Worm (Caenorhabditis elegans) whole organism, mixed stage, embryonic: ENCODE results near the gene W03A5.6.

Source experiments
- M03D4.4 ChIP-seq: sonication (generic microtip); optimal IDR thresholded peaks from 2 replicates; lab custom pipeline; 2017; ENCODE audit warnings: mild to moderate bottlenecking, missing genetic modification characterization, missing compliant biosample characterization
- blmp-1 ChIP-seq: fragments of 150-350 bp; optimal IDR thresholded peaks from 2 replicates; lab custom pipeline; 2014; ENCODE audit warnings: missing biosample characterization, missing genetic modification characterization
- ceh-39 ChIP-seq: fragments of 150-350 bp; optimal IDR thresholded peaks from 2 replicates; lab custom pipeline; 2014; ENCODE audit warnings: missing biosample characterization, missing genetic modification characterization
- ceh-83 ChIP-seq: fragments of 200-800 bp; sonication (Bioruptor generic); optimal IDR thresholded peaks from 2 replicates; lab custom pipeline; 2018; ENCODE audit warnings: mild to moderate bottlenecking, missing genetic modification characterization, missing compliant biosample characterization
- ces-1 ChIP-seq: fragments of 150-350 bp; optimal IDR thresholded peaks from 2 replicates; lab custom pipeline; 2014; ENCODE audit warnings: missing biosample characterization, missing genetic modification reagents, missing genetic modification characterization
- cnd-1 ChIP-seq: fragments of 200-800 bp; sonication (Bioruptor generic); optimal IDR thresholded peaks from 2 replicates; lab custom pipeline; 2018; ENCODE audit warnings: mild to moderate bottlenecking, missing genetic modification characterization, missing compliant biosample characterization
- drap-1 ChIP-seq: fragments of 200-800 bp; sonication (Bioruptor generic); optimal IDR thresholded peaks from 3 replicates; lab custom pipeline; 2018; ENCODE audit warnings: mild to moderate bottlenecking, missing genetic modification characterization, missing compliant biosample characterization
- elt-1 ChIP-seq: sonication (generic microtip); optimal IDR thresholded peaks from 2 replicates; lab custom pipeline; 2017; ENCODE audit warnings: missing genetic modification characterization, mild to moderate bottlenecking, missing compliant biosample characterization, antibody characterized with exemption, moderate library complexity, borderline replicate concordance; ENCODE audit not compliant: insufficient read depth
- elt-3 ChIP-seq: fragments of 150-350 bp; optimal IDR thresholded peaks from 2 replicates; lab custom pipeline; 2014; ENCODE audit warnings: missing biosample characterization, missing genetic modification characterization
- flh-1 ChIP-seq: fragments of 200-800 bp; sonication (Bioruptor generic); optimal IDR thresholded peaks from 2 replicates; lab custom pipeline; 2018; ENCODE audit warnings: mild to moderate bottlenecking, missing genetic modification characterization, moderate library complexity, missing compliant biosample characterization
- ham-2 ChIP-seq: fragments of 200-800 bp; sonication (Bioruptor generic); optimal IDR thresholded peaks from 2 replicates; lab custom pipeline; 2018; ENCODE audit warnings: mild to moderate bottlenecking, missing genetic modification characterization, missing compliant biosample characterization
- hlh-1 ChIP-seq: fragments of 150-350 bp; optimal IDR thresholded peaks from 2 replicates; lab custom pipeline; 2014; ENCODE audit warnings: missing biosample characterization, missing genetic modification reagents, missing genetic modification characterization
- lin-13 ChIP-seq: fragments of 150-350 bp; optimal IDR thresholded peaks from 2 replicates; lab custom pipeline; 2014; ENCODE audit warnings: missing biosample characterization, missing genetic modification characterization
- lin-32 ChIP-seq: fragments of 200-800 bp; sonication (Bioruptor generic); optimal IDR thresholded peaks from 2 replicates; lab custom pipeline; 2018; ENCODE audit warnings: mild to moderate bottlenecking, missing genetic modification characterization, missing compliant biosample characterization
- lsy-2 ChIP-seq: fragments of 150-350 bp; optimal IDR thresholded peaks from 2 replicates; lab custom pipeline; 2014; ENCODE audit warnings: missing biosample characterization, missing genetic modification characterization
- mab-5 ChIP-seq: fragments of 150-350 bp; optimal IDR thresholded peaks from 2 replicates; lab custom pipeline; 2014; ENCODE audit warnings: missing biosample characterization, missing genetic modification characterization
- mep-1 ChIP-seq: fragments of 150-350 bp; optimal IDR thresholded peaks from 2 replicates; lab custom pipeline; 2017; ENCODE audit warnings: missing biosample characterization, missing genetic modification reagents, missing genetic modification characterization, inconsistent platforms
- mls-2 ChIP-seq: sonication (generic microtip); optimal IDR thresholded peaks from 2 replicates; lab custom pipeline; 2016; ENCODE audit warnings: mild to moderate bottlenecking, missing genetic modification characterization, moderate library complexity, missing compliant biosample characterization
- nhr-2 ChIP-seq: fragments of 150-350 bp; optimal IDR thresholded peaks from 2 replicates; lab custom pipeline; 2014; ENCODE audit warnings: missing biosample characterization, missing genetic modification characterization
- nhr-237 ChIP-seq: fragments of 150-350 bp; optimal IDR thresholded peaks from 2 replicates; lab custom pipeline; 2014; ENCODE audit warnings: missing biosample characterization, missing genetic modification characterization
- nhr-28 ChIP-seq: fragments of 150-350 bp; optimal IDR thresholded peaks from 2 replicates; lab custom pipeline; 2014; ENCODE audit warnings: missing biosample characterization, missing genetic modification characterization
- nhr-76 ChIP-seq: sonication (generic microtip); optimal IDR thresholded peaks from 2 replicates; lab custom pipeline; 2017; ENCODE audit warnings: missing biosample characterization, missing genetic modification characterization
- pha-4 ChIP-seq: fragments of 150-350 bp; optimal IDR thresholded peaks from 2 replicates; lab custom pipeline; 2018; ENCODE audit warnings: missing biosample characterization, missing genetic modification reagents, missing genetic modification characterization
- sem-2 ChIP-seq: fragments of 200-800 bp; sonication (Bioruptor generic); optimal IDR thresholded peaks from 2 replicates; lab custom pipeline; 2018; ENCODE audit warnings: mild to moderate bottlenecking, missing genetic modification characterization, missing compliant biosample characterization
- snpc-4 ChIP-seq: fragments of 150-350 bp; optimal IDR thresholded peaks from 2 replicates; lab custom pipeline; 2014; ENCODE audit warnings: missing biosample characterization, missing genetic modification characterization
- sptf-1 ChIP-seq: sonication (generic microtip); optimal IDR thresholded peaks from 2 replicates; lab custom pipeline; 2017; ENCODE audit warnings: mild to moderate bottlenecking, missing genetic modification characterization, moderate library complexity, missing compliant biosample characterization
- tbx-8 ChIP-seq: fragments of 200-800 bp; sonication (Bioruptor generic); optimal IDR thresholded peaks from 2 replicates; lab custom pipeline; 2018; ENCODE audit warnings: mild to moderate bottlenecking, missing genetic modification characterization, moderate library complexity, missing compliant biosample characterization
- unc-120 ChIP-seq: sonication (generic microtip); optimal IDR thresholded peaks from 2 replicates; lab custom pipeline; 2017; ENCODE audit warnings: missing genetic modification characterization, missing compliant biosample characterization; ENCODE audit not compliant: poor library complexity, severe bottlenecking
- zip-8 ChIP-seq: fragments of 150-350 bp; optimal IDR thresholded peaks from 2 replicates; lab custom pipeline; 2014; ENCODE audit warnings: missing biosample characterization, missing genetic modification characterization
- ztf-11 ChIP-seq: fragments of 150-350 bp; optimal IDR thresholded peaks from 2 replicates; lab custom pipeline; 2014; ENCODE audit warnings: missing biosample characterization, missing genetic modification characterization

Gene W03A5.6

ce11 chrIII:5395746-5396145, 44.7 kb downstream of the W03A5.6 start:
- TF ChIP-seq mep-1 (tag; lab: Kevin White, UChicago) (no peak), lin-13 (tag; lab: Kevin White, UChicago) (no peak), pha-4 (tag; lab: Kevin White, UChicago) (no peak), drap-1 (GFP tag; lab: Kevin White, UChicago) (no peak), unc-120 (no peak), M03D4.4 (no peak), elt-1 (tag; lab: Kevin White, UChicago) (no peak), elt-3 (no peak), mab-5 (tag; lab: Kevin White, UChicago) (no peak), ham-2 (GFP tag; lab: Kevin White, UChicago) (no peak), lsy-2 (tag; lab: Kevin White, UChicago) (no peak), ceh-83 (GFP tag; lab: Kevin White, UChicago) (no peak), cnd-1 (no peak)

ce11 chrIII:5389365-5389764, 51.1 kb downstream of the W03A5.6 start:
- TF ChIP-seq nhr-28 (tag; lab: Kevin White, UChicago) (no peak), lin-32 (no peak), M03D4.4 (no peak), elt-1 (tag; lab: Kevin White, UChicago) (no peak), nhr-237 (tag; lab: Kevin White, UChicago) (no peak), pha-4 (tag; lab: Kevin White, UChicago) (no peak), ceh-83 (GFP tag; lab: Kevin White, UChicago) (no peak), snpc-4 (tag; lab: Kevin White, UChicago) (no peak), drap-1 (GFP tag; lab: Kevin White, UChicago) (no peak), flh-1 (GFP tag; lab: Kevin White, UChicago) (no peak), mab-5 (tag; lab: Kevin White, UChicago) (no peak), nhr-2 (tag; lab: Kevin White, UChicago) (no peak), lin-13 (tag; lab: Kevin White, UChicago) (no peak), sptf-1 (tag; lab: Kevin White, UChicago) (no peak), unc-120 (no peak), elt-3 (no peak), sem-2 (GFP tag; lab: Kevin White, UChicago) (no peak)

- TF ChIP-seq ceh-83 (GFP tag; lab: Kevin White, UChicago) = no peak
- no peak for TF ChIP-seq hlh-1
- no peak for TF ChIP-seq tbx-8
- TF ChIP-seq M03D4.4 = no peak
- TF ChIP-seq blmp-1 = no peak
- TF ChIP-seq sem-2 (GFP tag; lab: Kevin White, UChicago) = no peak
- TF ChIP-seq cnd-1 = no peak
- TF ChIP-seq zip-8 (tag; lab: Kevin White, UChicago) = no peak
- no peak for TF ChIP-seq sptf-1 (tag; lab: Kevin White, UChicago)
- no peak for TF ChIP-seq pha-4 (tag; lab: Kevin White, UChicago)
- TF ChIP-seq snpc-4 (tag; lab: Kevin White, UChicago) = no peak
These were observed 52.3 kb downstream of the W03A5.6 start for ce11 chrIII:5388113-5388512.

- TF ChIP-seq pha-4 (tag; lab: Kevin White, UChicago) (no peak), mep-1 (tag; lab: Kevin White, UChicago) (no peak), lin-13 (tag; lab: Kevin White, UChicago) (no peak), sptf-1 (tag; lab: Kevin White, UChicago) (no peak), nhr-28 (tag; lab: Kevin White, UChicago) (no peak), blmp-1 (no peak), elt-1 (tag; lab: Kevin White, UChicago) (no peak), nhr-76 (tag; lab: Kevin White, UChicago) (no peak), ceh-39 (tag; lab: Kevin White, UChicago) (no peak), ham-2 (GFP tag; lab: Kevin White, UChicago) (no peak), sem-2 (GFP tag; lab: Kevin White, UChicago) (no peak), lsy-2 (tag; lab: Kevin White, UChicago) (no peak), elt-3 (no peak), tbx-8 (no peak), mls-2 (tag; lab: Kevin White, UChicago) (no peak), lin-32 (no peak)
These were observed 55.1 kb downstream of the W03A5.6 start, which contains the start of gene Y32H12A.7 for ce11 chrIII:5385315-5385714. Y32H12A.7 (minus strand) TSS chrIII:5385415.

ce11 chrIII:5382073-5382472, 58.4 kb downstream of the W03A5.6 start, which contains the start of gene Y32H12A.6:
Y32H12A.6 (minus strand) TSS chrIII:5382173.
- no peak for TF ChIP-seq zip-8 (tag; lab: Kevin White, UChicago)
- no peak for TF ChIP-seq nhr-2 (tag; lab: Kevin White, UChicago)
- TF ChIP-seq ztf-11 = no peak
- TF ChIP-seq ces-1 (GFP tag; lab: Kevin White, UChicago) = no peak
